Worm (Caenorhabditis elegans) whole organism, young adult: Measurements from ENCODE around the gene cul-4.

Experiments used
- B0019.2 ChIP-seq: fragments of 200-800 bp; sonication (Bioruptor generic); conservative IDR thresholded peaks from 2 replicates; pipeline ENCODE4 v1.3.6; 2022; ENCODE audit warnings: missing genetic modification reagents, missing genetic modification characterization, missing compliant biosample characterization
- B0336.3 ChIP-seq: fragments of 200-800 bp; sonication (Bioruptor generic); IDR thresholded peaks from 2 replicates; pipeline ENCODE4 v1.3.6; 2022; ENCODE audit warnings: missing genetic modification characterization, missing compliant biosample characterization
- D2030.7 ChIP-seq: fragments of 200-800 bp; sonication (Bioruptor generic); IDR thresholded peaks from 2 replicates; pipeline ENCODE4 v1.3.6; 2022; ENCODE audit warnings: missing genetic modification reagents, missing genetic modification characterization, missing compliant biosample characterization
- F22D6.2 ChIP-seq: sonication (generic microtip); optimal IDR thresholded peaks from 2 replicates; lab custom pipeline; 2016; ENCODE audit warnings: mild to moderate bottlenecking, missing genetic modification characterization, missing compliant biosample characterization
- F33H1.4 ChIP-seq: fragments of 200-800 bp; sonication (Bioruptor generic); IDR thresholded peaks from 2 replicates; pipeline ENCODE4 v1.3.6; 2022; ENCODE audit warnings: missing genetic modification reagents, missing genetic modification characterization, missing compliant biosample characterization
- F37B4.10 ChIP-seq: fragments of 200-800 bp; sonication (Bioruptor generic); IDR thresholded peaks from 2 replicates; pipeline ENCODE4 v1.3.6; 2022; ENCODE audit warnings: missing genetic modification characterization, missing compliant biosample characterization
- F49E8.2 ChIP-seq: sonication (generic microtip); optimal IDR thresholded peaks from 3 replicates; lab custom pipeline; 2017; ENCODE audit warnings: missing genetic modification characterization, mild to moderate bottlenecking, missing compliant biosample characterization, antibody characterized with exemption, moderate library complexity; ENCODE audit not compliant: insufficient read depth
- F57A8.1 ChIP-seq: fragments of 200-800 bp; sonication (Bioruptor generic); optimal IDR thresholded peaks from 2 replicates; lab custom pipeline; 2018; ENCODE audit warnings: mild to moderate bottlenecking, missing genetic modification characterization, moderate library complexity, missing compliant biosample characterization
- K11D2.4 ChIP-seq: fragments of 200-800 bp; sonication (Bioruptor generic); IDR thresholded peaks from 2 replicates; pipeline ENCODE4 v1.3.6; 2022; ENCODE audit warnings: missing genetic modification reagents, missing genetic modification characterization, missing compliant biosample characterization
- T07F8.4 ChIP-seq: sonication (generic microtip); optimal IDR thresholded peaks from 2 replicates; lab custom pipeline; 2016; ENCODE audit warnings: mild to moderate bottlenecking, missing genetic modification characterization, moderate library complexity, missing compliant biosample characterization
- T26A5.8 ChIP-seq: sonication (generic microtip); optimal IDR thresholded peaks from 2 replicates; lab custom pipeline; 2016; ENCODE audit warnings: missing genetic modification characterization, missing compliant biosample characterization
- Y53G8AR.9 ChIP-seq: fragments of 200-800 bp; sonication (Bioruptor generic); conservative IDR thresholded peaks from 2 replicates; pipeline ENCODE4 v1.3.6; 2022; ENCODE audit warnings: missing genetic modification reagents, missing genetic modification characterization, missing compliant biosample characterization
- aptf-3 ChIP-seq: fragments of 200-800 bp; sonication (Bioruptor generic); IDR thresholded peaks from 2 replicates; pipeline ENCODE4 v1.3.6; 2022; ENCODE audit warnings: missing genetic modification characterization, missing compliant biosample characterization
- attf-3 ChIP-seq: fragments of 200-800 bp; sonication (Bioruptor generic); conservative IDR thresholded peaks from 2 replicates; pipeline ENCODE4 v1.3.6; 2022; ENCODE audit warnings: missing genetic modification reagents, missing genetic modification characterization, missing compliant biosample characterization
- ceh-27 ChIP-seq: fragments of 200-800 bp; sonication (Bioruptor generic); optimal IDR thresholded peaks from 2 replicates; lab custom pipeline; 2018; ENCODE audit warnings: mild to moderate bottlenecking, missing genetic modification characterization, moderate library complexity, missing compliant biosample characterization
- ceh-40 ChIP-seq: fragments of 200-800 bp; sonication (Bioruptor generic); IDR thresholded peaks from 2 replicates; pipeline ENCODE4 v1.3.6; 2022; ENCODE audit warnings: missing genetic modification characterization, missing compliant biosample characterization
- efl-1 ChIP-seq: fragments of 150-350 bp; optimal IDR thresholded peaks from 2 replicates; lab custom pipeline; 2014; ENCODE audit warnings: missing biosample characterization, missing genetic modification reagents, missing genetic modification characterization
- egl-18 ChIP-seq: fragments of 200-800 bp; sonication (Bioruptor generic); IDR thresholded peaks from 2 replicates; pipeline ENCODE4 v1.3.6; 2022; ENCODE audit warnings: missing genetic modification reagents, missing genetic modification characterization, missing compliant biosample characterization
- fkh-3 ChIP-seq: sonication (generic microtip); optimal IDR thresholded peaks from 2 replicates; lab custom pipeline; 2016; ENCODE audit warnings: mild to moderate bottlenecking, missing genetic modification characterization, missing compliant biosample characterization
- lag-1 ChIP-seq: fragments of 200-800 bp; sonication (Bioruptor generic); IDR thresholded peaks from 2 replicates; pipeline ENCODE4 v1.3.6; 2022; ENCODE audit warnings: missing genetic modification reagents, missing genetic modification characterization, missing compliant biosample characterization
- lin-26 ChIP-seq: fragments of 200-800 bp; sonication (Bioruptor generic); IDR thresholded peaks from 2 replicates; pipeline ENCODE4 v1.3.6; 2022; ENCODE audit warnings: missing genetic modification reagents, missing genetic modification characterization, missing compliant biosample characterization
- lin-54 ChIP-seq: fragments of 200-800 bp; sonication (Bioruptor generic); optimal IDR thresholded peaks from 2 replicates; lab custom pipeline; 2018; ENCODE audit warnings: mild to moderate bottlenecking, missing genetic modification characterization, missing compliant biosample characterization
- lsl-1 ChIP-seq: fragments of 200-800 bp; sonication (Bioruptor generic); optimal IDR thresholded peaks from 2 replicates; lab custom pipeline; 2018; ENCODE audit warnings: mild to moderate bottlenecking, missing genetic modification characterization, moderate library complexity, missing compliant biosample characterization
- lsy-27 ChIP-seq: sonication (generic microtip); optimal IDR thresholded peaks from 2 replicates; lab custom pipeline; 2017; ENCODE audit warnings: missing genetic modification characterization, mild to moderate bottlenecking, missing compliant biosample characterization, antibody characterized with exemption, missing genotype, borderline replicate concordance; ENCODE audit not compliant: insufficient read depth
- mel-28 ChIP-seq: sonication (generic microtip); optimal IDR thresholded peaks from 2 replicates; lab custom pipeline; 2016; ENCODE audit warnings: borderline replicate concordance, mild to moderate bottlenecking, missing genetic modification characterization, missing compliant biosample characterization
- nfya-2 ChIP-seq: fragments of 200-800 bp; sonication (Bioruptor generic); IDR thresholded peaks from 2 replicates; pipeline ENCODE4 v1.3.6; 2022; ENCODE audit warnings: missing genetic modification reagents, missing genetic modification characterization, missing compliant biosample characterization
- nfyb-1 ChIP-seq: fragments of 200-800 bp; sonication (Bioruptor generic); IDR thresholded peaks from 2 replicates; pipeline ENCODE4 v1.3.6; 2022; ENCODE audit warnings: missing genetic modification reagents, missing genetic modification characterization, missing compliant biosample characterization
- nhr-179 ChIP-seq: sonication (generic microtip); optimal IDR thresholded peaks from 2 replicates; lab custom pipeline; 2016; ENCODE audit warnings: mild to moderate bottlenecking, missing genetic modification characterization, missing compliant biosample characterization
- nhr-80 ChIP-seq: sonication (generic microtip); optimal IDR thresholded peaks from 2 replicates; lab custom pipeline; 2016; ENCODE audit warnings: missing genetic modification characterization, missing compliant biosample characterization
- repo-1 ChIP-seq: sonication (generic microtip); optimal IDR thresholded peaks from 2 replicates; lab custom pipeline; 2017; ENCODE audit warnings: mild to moderate bottlenecking, missing genetic modification characterization, missing compliant biosample characterization
- sdz-38 ChIP-seq: sonication (generic microtip); optimal IDR thresholded peaks from 2 replicates; lab custom pipeline; 2016; ENCODE audit warnings: missing genotype, missing genetic modification characterization, missing compliant biosample characterization
- sea-2 ChIP-seq: fragments of 200-800 bp; sonication (Bioruptor generic); IDR thresholded peaks from 2 replicates; pipeline ENCODE4 v1.3.6; 2022; ENCODE audit warnings: missing genetic modification characterization, missing compliant biosample characterization
- tbp1 ChIP-seq: fragments of 200-800 bp; sonication (Bioruptor generic); optimal IDR thresholded peaks from 2 replicates; lab custom pipeline; 2018; ENCODE audit warnings: mild to moderate bottlenecking, missing genetic modification characterization, missing compliant biosample characterization
- tlf-1 ChIP-seq: fragments of 200-800 bp; sonication (Bioruptor generic); optimal IDR thresholded peaks from 2 replicates; lab custom pipeline; 2018; ENCODE audit warnings: mild to moderate bottlenecking, missing genetic modification characterization, missing compliant biosample characterization
- unc-130 ChIP-seq: sonication (generic microtip); optimal IDR thresholded peaks from 2 replicates; lab custom pipeline; 2016; ENCODE audit warnings: missing genetic modification reagents, missing genetic modification characterization, missing compliant biosample characterization
- ztf-22 ChIP-seq: fragments of 200-800 bp; sonication (Bioruptor generic); optimal IDR thresholded peaks from 2 replicates; lab custom pipeline; 2018; ENCODE audit warnings: mild to moderate bottlenecking, missing genetic modification characterization, moderate library complexity, missing compliant biosample characterization
- ztf-25 ChIP-seq: fragments of 200-800 bp; sonication (Bioruptor generic); IDR thresholded peaks from 2 replicates; pipeline ENCODE4 v1.3.6; 2022; ENCODE audit warnings: missing genetic modification reagents, missing genetic modification characterization, missing compliant biosample characterization

Gene cul-4

DNA sequence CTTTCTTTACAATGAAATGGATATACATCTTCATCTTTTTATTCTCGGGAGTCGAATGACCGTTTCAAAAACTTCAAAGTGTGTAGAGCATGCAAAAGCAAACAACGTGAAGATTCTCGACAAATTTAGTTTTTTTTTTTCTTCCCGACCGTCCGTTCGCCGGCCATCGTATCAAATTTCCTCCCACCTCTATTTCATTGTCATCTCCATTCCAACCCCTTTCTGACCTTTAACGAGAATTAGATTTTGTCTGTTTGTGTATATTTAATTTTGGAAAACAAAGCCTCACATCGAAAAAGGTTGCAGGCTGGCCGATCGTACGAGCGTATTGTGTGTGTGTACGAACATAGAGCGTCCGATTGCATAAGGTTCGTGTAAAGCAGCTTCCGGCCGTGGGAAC, 2.9 kb upstream of the cul-4 start, which contains the start of gene C30G12.1:
Gene C30G12.1, plus strand, starts transcription at position 301 of the 400 bp plus-strand sequence.
- TF ChIP-seq ztf-25 (GFP tag; lab: Robert Waterston, UW) (no peak), attf-3 (GFP tag; lab: Robert Waterston, UW) (no peak), nfya-2 (GFP tag; lab: Robert Waterston, UW) (no peak), lin-26 (GFP tag; lab: Robert Waterston, UW) (no peak), T07F8.4 (tag; lab: Kevin White, UChicago) (no peak), unc-130 (GFP tag; lab: Kevin White, UChicago) (no peak), F33H1.4 (GFP tag; lab: Robert Waterston, UW) (no peak), lsy-27 (tag; lab: Kevin White, UChicago) (no peak), ceh-40 (no peak), sdz-38 (tag; lab: Kevin White, UChicago) (no peak), F49E8.2 (tag; lab: Kevin White, UChicago) (no peak), nhr-80 (tag; lab: Kevin White, UChicago) (no peak), D2030.7 (no peak), tlf-1 (GFP tag; lab: Kevin White, UChicago) (no peak), F37B4.10 (no peak), tbp1 (GFP tag; lab: Kevin White, UChicago) (no peak), ceh-27 (no peak), repo-1 (tag; lab: Kevin White, UChicago) (no peak)

DNA sequence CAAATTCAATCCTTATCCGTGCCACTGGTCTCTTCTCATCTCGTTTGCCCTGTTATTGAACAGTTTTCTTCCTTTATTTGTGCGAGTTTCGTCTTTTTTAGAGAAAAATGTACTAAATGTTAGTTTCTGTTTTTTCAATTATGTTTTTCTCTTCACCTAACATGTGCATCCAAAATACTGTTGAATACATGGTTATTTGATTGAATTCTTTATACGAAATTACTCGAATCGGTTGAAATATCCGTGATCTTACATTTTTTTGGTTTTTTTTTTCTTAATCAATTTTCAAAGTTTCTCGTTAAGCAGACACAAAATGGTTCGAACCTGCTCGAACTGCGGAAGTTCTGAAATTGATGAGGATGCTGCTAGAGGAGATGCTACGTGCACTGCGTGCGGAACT, 3.7 kb downstream of the cul-4 start, which contains the start of gene brf-1:
Gene brf-1, plus strand, starts transcription at position 301 of the 400 bp plus-strand sequence.
- TF ChIP-seq K11D2.4 (GFP tag; lab: Robert Waterston, UW) (no peak), F57A8.1 (GFP tag; lab: Kevin White, UChicago) (no peak), tlf-1 (GFP tag; lab: Kevin White, UChicago) (no peak), T26A5.8 (tag; lab: Kevin White, UChicago) (no peak), sea-2 (GFP tag; lab: Robert Waterston, UW) (no peak), mel-28 (tag; lab: Kevin White, UChicago) (no peak), efl-1 (GFP tag; lab: Kevin White, UChicago) (no peak), lag-1 (GFP tag; lab: Robert Waterston, UW) (no peak), F33H1.4 (GFP tag; lab: Robert Waterston, UW) (no peak), ztf-25 (GFP tag; lab: Robert Waterston, UW) (no peak), ceh-40 (no peak), F22D6.2 (no peak), fkh-3 (no peak), B0019.2 (GFP tag; lab: Robert Waterston, UW) (no peak), Y53G8AR.9 (GFP tag; lab: Robert Waterston, UW) (no peak)

DNA sequence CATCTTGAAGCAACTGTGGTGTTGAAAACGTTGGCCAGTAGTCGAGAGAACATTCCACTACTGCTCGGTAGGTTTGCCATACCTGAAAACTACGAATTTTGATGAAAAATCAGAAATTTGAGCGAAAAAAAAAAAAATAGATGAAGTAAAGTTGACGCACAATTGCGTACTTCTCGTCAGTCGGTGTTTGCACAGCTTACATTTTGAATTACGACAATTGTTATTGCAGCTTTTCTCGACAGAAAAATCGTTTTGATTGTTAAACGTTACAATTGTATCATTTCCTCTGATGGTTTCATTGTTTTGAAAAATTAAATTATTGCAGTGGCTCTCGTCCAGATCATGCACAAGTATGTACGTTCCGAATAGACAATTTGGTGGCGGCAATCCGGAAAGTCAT, 8.1 kb downstream of the cul-4 start, which contains the start of the genes F45E12.5 and cnep-1:
Gene F45E12.5, minus strand, starts transcription at position 93 of the 400 bp plus-strand sequence.
Gene cnep-1, plus strand, starts transcription at position 326 of the 400 bp plus-strand sequence.
- TF ChIP-seq nhr-179 = no peak
- TF ChIP-seq lin-54 (GFP tag; lab: Kevin White, UChicago) = no peak
- TF ChIP-seq F33H1.4 (GFP tag; lab: Robert Waterston, UW) = no peak
- no peak for TF ChIP-seq ztf-22
- TF ChIP-seq B0336.3 = no peak
- no peak for TF ChIP-seq egl-18 (GFP tag; lab: Robert Waterston, UW)
- TF ChIP-seq aptf-3 = no peak
- TF ChIP-seq nfyb-1 = no peak
- TF ChIP-seq T07F8.4 (tag; lab: Kevin White, UChicago) = no peak
- TF ChIP-seq lsl-1 (GFP tag; lab: Kevin White, UChicago) = no peak
- TF ChIP-seq, all 124 proteins: peak for 0
